1 fruit fly cellular context compared by ENCODE assay signal in genomic region chrX:3739889-3740187, dm6.
TF ChIP-seq lines count a peak whose summit lies in the region.

No protein-coding gene starts in this region.

TF ChIP-seq in whole organism, embryonic, 481 proteins besides CTCF, POLR2A, EP300 and RAD21 (continued from another document):
- no peak for TF ChIP-seq Optix (GFP tag; IDR thresholded peaks at IDR 0.05; lab: Robert Waterston, UW)
- no peak for TF ChIP-seq CG7987 (GFP tag; optimal IDR thresholded peaks at IDR 0.05; lab: Kevin White, UChicago)
- no peak; the same call in 2 of the 3 replicates for TF ChIP-seq row (GFP tag; IDR thresholded peaks at IDR 0.05; lab: Robert Waterston, UW)
- no peak for TF ChIP-seq CG13123 (GFP tag; optimal IDR thresholded peaks at IDR 0.05; lab: Kevin White, UChicago)
- TF ChIP-seq vfl (GFP tag; optimal IDR thresholded peaks at IDR 0.05; lab: Kevin White, UChicago) = no peak
- TF ChIP-seq CG1233 (GFP tag; optimal IDR thresholded peaks at IDR 0.05; lab: Kevin White, UChicago) = no peak
- TF ChIP-seq prd (optimal IDR thresholded peaks at IDR 0.05; lab: Kevin White, UChicago) = no peak
- no peak for TF ChIP-seq prd (GFP tag; IDR thresholded peaks at IDR 0.05; lab: Robert Waterston, UW)
- no peak for TF ChIP-seq ara (GFP tag; IDR thresholded peaks at IDR 0.05; lab: Robert Waterston, UW)
- TF ChIP-seq CG14050 (GFP tag; IDR thresholded peaks at IDR 0.05; lab: Robert Waterston, UW) = no peak
- TF ChIP-seq Adf1 (GFP tag; IDR thresholded peaks at IDR 0.05; lab: Robert Waterston, UW) = peak; percentile 4; the same call in 1 of the 2 replicates
- TF ChIP-seq Hey (tag; optimal IDR thresholded peaks at IDR 0.05; lab: Kevin White, UChicago) = no peak
- no peak for TF ChIP-seq Gsc (GFP tag; IDR thresholded peaks at IDR 0.05; lab: Robert Waterston, UW)
- no peak for TF ChIP-seq Bteb2 (GFP tag; optimal IDR thresholded peaks at IDR 0.05; lab: Kevin White, UChicago)
- TF ChIP-seq CG15479 (GFP tag; optimal IDR thresholded peaks at IDR 0.05; lab: Kevin White, UChicago) = no peak
- no peak for TF ChIP-seq CG10979 (tag; optimal IDR thresholded peaks at IDR 0.05; lab: Kevin White, UChicago)
- no peak for TF ChIP-seq CG10366 (GFP tag; IDR thresholded peaks at IDR 0.05; lab: Robert Waterston, UW)
- TF ChIP-seq CG8290 (GFP tag; optimal IDR thresholded peaks at IDR 0.05; lab: Kevin White, UChicago) = no peak
- TF ChIP-seq CG8290 (tag; optimal IDR thresholded peaks at IDR 0.05; lab: Kevin White, UChicago) = peak in 1 of 2 experiments; percentile 35
- no peak for TF ChIP-seq p53 (GFP tag; optimal IDR thresholded peaks at IDR 0.05; lab: Kevin White, UChicago)
- no peak for TF ChIP-seq croc (GFP tag; conservative IDR thresholded peaks at IDR 0.05; lab: Robert Waterston, UW)
- TF ChIP-seq en (GFP tag; optimal IDR thresholded peaks at IDR 0.05; lab: Kevin White, UChicago) = no peak
- no peak for TF ChIP-seq CG43689 (GFP tag; IDR thresholded peaks at IDR 0.05; lab: Robert Waterston, UW)
- no peak for TF ChIP-seq Pdp1 (GFP tag; optimal IDR thresholded peaks at IDR 0.05; lab: Kevin White, UChicago)
- no peak for TF ChIP-seq Spps (tag; optimal IDR thresholded peaks at IDR 0.05; lab: Kevin White, UChicago)
- peak; percentile 65 for TF ChIP-seq cg (GFP tag; optimal IDR thresholded peaks at IDR 0.05; lab: Kevin White, UChicago)
- no peak; the same call in 1 of the 2 replicates for TF ChIP-seq Atf6 (GFP tag; IDR thresholded peaks at IDR 0.05; lab: Robert Waterston, UW)
- TF ChIP-seq ATbp (GFP tag; optimal IDR thresholded peaks at IDR 0.05; lab: Kevin White, UChicago) = no peak
- no peak for TF ChIP-seq CG17359 (tag; optimal IDR thresholded peaks at IDR 0.05; lab: Kevin White, UChicago)
- no peak for TF ChIP-seq B-H1 (GFP tag; IDR thresholded peaks at IDR 0.05; lab: Robert Waterston, UW)
- no peak for TF ChIP-seq Mad (GFP tag; optimal IDR thresholded peaks at IDR 0.05; lab: Kevin White, UChicago)
- no peak for TF ChIP-seq btn (GFP tag; optimal IDR thresholded peaks at IDR 0.05; lab: Kevin White, UChicago)
- no peak for TF ChIP-seq CG11456 (GFP tag; IDR thresholded peaks at IDR 0.05; lab: Robert Waterston, UW)
- no peak for TF ChIP-seq CG32767 (GFP tag; IDR thresholded peaks at IDR 0.05; lab: Robert Waterston, UW)
- TF ChIP-seq Rx (GFP tag; IDR thresholded peaks at IDR 0.05; lab: Robert Waterston, UW) = no peak
- no peak for TF ChIP-seq Lhr (GFP tag; optimal IDR thresholded peaks at IDR 0.05; lab: Kevin White, UChicago)
- no peak for TF ChIP-seq Trl (optimal IDR thresholded peaks at IDR 0.05; lab: Kevin White, UChicago)
- TF ChIP-seq Trl (GFP tag; optimal IDR thresholded peaks at IDR 0.05; lab: Kevin White, UChicago) = no peak
- TF ChIP-seq crc (GFP tag; optimal IDR thresholded peaks at IDR 0.05; lab: Kevin White, UChicago) = no peak
- no peak for TF ChIP-seq lab (GFP tag; optimal IDR thresholded peaks at IDR 0.05; lab: Kevin White, UChicago)
- peak; percentile 63 for TF ChIP-seq sd (tag; optimal IDR thresholded peaks at IDR 0.05; lab: Kevin White, UChicago)
- no peak for TF ChIP-seq Oli (tag; optimal IDR thresholded peaks at IDR 0.05; lab: Kevin White, UChicago)
- TF ChIP-seq CG9727 (GFP tag; optimal IDR thresholded peaks at IDR 0.05; lab: Kevin White, UChicago) = no peak
- TF ChIP-seq gcm (GFP tag; optimal IDR thresholded peaks at IDR 0.05; lab: Kevin White, UChicago) = no peak
- TF ChIP-seq CG11085 (GFP tag; IDR thresholded peaks at IDR 0.05; lab: Robert Waterston, UW) = no peak
- no peak for TF ChIP-seq Dbx (GFP tag; IDR thresholded peaks at IDR 0.05; lab: Robert Waterston, UW)
- TF ChIP-seq CG31388 (GFP tag; optimal IDR thresholded peaks at IDR 0.05; lab: Kevin White, UChicago) = no peak
- TF ChIP-seq E2f2 (GFP tag; IDR thresholded peaks at IDR 0.05; lab: Robert Waterston, UW) = no peak
- no peak for TF ChIP-seq toy (GFP tag; IDR thresholded peaks at IDR 0.05; lab: Robert Waterston, UW)
- no peak for TF ChIP-seq CG1792 (GFP tag; optimal IDR thresholded peaks at IDR 0.05; lab: Kevin White, UChicago)
- peak; percentile 26 for TF ChIP-seq CG12769 (tag; optimal IDR thresholded peaks at IDR 0.05; lab: Kevin White, UChicago)
- TF ChIP-seq CoRest (tag; optimal IDR thresholded peaks at IDR 0.05; lab: Kevin White, UChicago) = no peak
- no peak for TF ChIP-seq trem (tag; optimal IDR thresholded peaks at IDR 0.05; lab: Kevin White, UChicago)
- TF ChIP-seq caup (GFP tag; optimal IDR thresholded peaks at IDR 0.05; lab: Kevin White, UChicago; ENCODE audit: severe bottlenecking) = peak; percentile 2
- peak; percentile 25 for TF ChIP-seq CG12155 (GFP tag; optimal IDR thresholded peaks at IDR 0.05; lab: Kevin White, UChicago)
- peak; percentile 34 for TF ChIP-seq Ets65A (GFP tag; lab: Kevin White, UChicago)
- no peak for TF ChIP-seq H2.0 (GFP tag; IDR thresholded peaks at IDR 0.05; lab: Robert Waterston, UW)
- TF ChIP-seq CG12219 (GFP tag; optimal IDR thresholded peaks at IDR 0.05; lab: Kevin White, UChicago) = no peak
- TF ChIP-seq BtbVII (GFP tag; optimal IDR thresholded peaks at IDR 0.05; lab: Kevin White, UChicago) = no peak
- TF ChIP-seq CG17829 (tag; optimal IDR thresholded peaks at IDR 0.05; lab: Kevin White, UChicago) = no peak
- TF ChIP-seq Hmx (GFP tag; optimal IDR thresholded peaks at IDR 0.05; lab: Kevin White, UChicago) = no peak
- TF ChIP-seq wdn (GFP tag; IDR thresholded peaks at IDR 0.05; lab: Robert Waterston, UW) = no peak
- no peak for TF ChIP-seq z (GFP tag; IDR thresholded peaks at IDR 0.05; lab: Robert Waterston, UW)
- no peak for TF ChIP-seq Lim3 (GFP tag; IDR thresholded peaks at IDR 0.05; lab: Robert Waterston, UW)
- TF ChIP-seq Doc3 (GFP tag; IDR thresholded peaks at IDR 0.05; lab: Robert Waterston, UW; ENCODE audit: partially characterized antibody) = no peak
- no peak for TF ChIP-seq Hand (GFP tag; optimal IDR thresholded peaks at IDR 0.05; lab: Kevin White, UChicago)
- no peak for TF ChIP-seq MESR4 (GFP tag; optimal IDR thresholded peaks at IDR 0.05; lab: Kevin White, UChicago)
- no peak for TF ChIP-seq Deaf1 (tag; optimal IDR thresholded peaks at IDR 0.05; lab: Kevin White, UChicago)
- no peak for TF ChIP-seq CG17186 (GFP tag; optimal IDR thresholded peaks at IDR 0.05; lab: Kevin White, UChicago)
